Worm (Caenorhabditis elegans) whole organism, young adult: ENCODE measurements around the gene M03A1.8.
A peak's percentile ranks its signal among the peaks of the same experiment; 100 is the strongest.

Source experiments
- B0035.1 ChIP-seq: sonication (generic microtip); optimal IDR thresholded peaks from 2 replicates; lab custom pipeline; 2016; ENCODE audit warnings: missing genetic modification characterization, mild to moderate bottlenecking, missing compliant biosample characterization, missing genotype, missing genetic modification reagents
- D2030.7 ChIP-seq: fragments of 200-800 bp; sonication (Bioruptor generic); IDR thresholded peaks from 2 replicates; pipeline ENCODE4 v1.3.6; 2022; ENCODE audit warnings: missing genetic modification reagents, missing genetic modification characterization, missing compliant biosample characterization
- F10E7.11 ChIP-seq: sonication (generic microtip); optimal IDR thresholded peaks from 2 replicates; lab custom pipeline; 2017; ENCODE audit warnings: mild to moderate bottlenecking, missing genetic modification characterization, moderate library complexity, missing compliant biosample characterization
- F22D6.2 ChIP-seq: sonication (generic microtip); optimal IDR thresholded peaks from 2 replicates; lab custom pipeline; 2016; ENCODE audit warnings: mild to moderate bottlenecking, missing genetic modification characterization, missing compliant biosample characterization
- F37B4.10 ChIP-seq: fragments of 200-800 bp; sonication (Bioruptor generic); IDR thresholded peaks from 2 replicates; pipeline ENCODE4 v1.3.6; 2022; ENCODE audit warnings: missing genetic modification characterization, missing compliant biosample characterization
- F49E8.2 ChIP-seq: sonication (generic microtip); optimal IDR thresholded peaks from 3 replicates; lab custom pipeline; 2017; ENCODE audit warnings: missing genetic modification characterization, mild to moderate bottlenecking, missing compliant biosample characterization, antibody characterized with exemption, moderate library complexity; ENCODE audit not compliant: insufficient read depth
- K12H6.12 ChIP-seq: fragments of 200-800 bp; sonication (Bioruptor generic); optimal IDR thresholded peaks from 2 replicates; lab custom pipeline; 2018; ENCODE audit warnings: mild to moderate bottlenecking, missing genetic modification characterization, missing compliant biosample characterization
- T26A5.8 ChIP-seq: sonication (generic microtip); optimal IDR thresholded peaks from 2 replicates; lab custom pipeline; 2016; ENCODE audit warnings: missing genetic modification characterization, missing compliant biosample characterization
- Y67H2A.10 ChIP-seq: fragments of 200-800 bp; sonication (Bioruptor generic); conservative IDR thresholded peaks from 2 replicates; pipeline ENCODE4 v1.3.6; 2022; ENCODE audit warnings: missing genetic modification reagents, missing genetic modification characterization, missing compliant biosample characterization
- cebp-1 ChIP-seq, 2 experiments: fragments of 200-800 bp in 1 of 2; sonication (Bioruptor generic) in 1 of 2; sonication (generic microtip) in 1 of 2; IDR thresholded peaks in 1 of 2; optimal IDR thresholded peaks in 1 of 2; 2 replicates each; pipeline versions ENCODE4 v1.3.6 to Lab custom; 2017 to 2022; ENCODE audit warnings: missing compliant biosample characterization in 2 of 2, missing genetic modification characterization in 2 of 2, mild to moderate bottlenecking in 1 of 2, missing genetic modification reagents in 1 of 2, moderate library complexity in 1 of 2
- ceh-100 ChIP-seq: fragments of 200-800 bp; sonication (Bioruptor generic); IDR thresholded peaks from 2 replicates; pipeline ENCODE4 v1.3.6; 2022; ENCODE audit warnings: missing genetic modification reagents, missing genetic modification characterization, missing compliant biosample characterization
- dpl-1 ChIP-seq: fragments of 150-350 bp; optimal IDR thresholded peaks from 2 replicates; lab custom pipeline; 2014; ENCODE audit warnings: missing biosample characterization, missing genetic modification reagents, missing genetic modification characterization
- egl-18 ChIP-seq: fragments of 200-800 bp; sonication (Bioruptor generic); IDR thresholded peaks from 2 replicates; pipeline ENCODE4 v1.3.6; 2022; ENCODE audit warnings: missing genetic modification reagents, missing genetic modification characterization, missing compliant biosample characterization
- ekl-4 ChIP-seq: fragments of 200-800 bp; sonication (Bioruptor generic); IDR thresholded peaks from 2 replicates; pipeline ENCODE4 v1.3.6; 2022; ENCODE audit warnings: missing genetic modification reagents, missing genetic modification characterization, missing compliant biosample characterization
- ets-4 ChIP-seq: fragments of 200-800 bp; sonication (Bioruptor generic); optimal IDR thresholded peaks from 2 replicates; lab custom pipeline; 2018; ENCODE audit warnings: mild to moderate bottlenecking, missing genetic modification characterization, missing compliant biosample characterization
- hlh-12 ChIP-seq: sonication (generic microtip); optimal IDR thresholded peaks from 2 replicates; lab custom pipeline; 2016; ENCODE audit warnings: missing genetic modification characterization, missing compliant biosample characterization
- hlh-26 ChIP-seq: fragments of 200-800 bp; sonication (Bioruptor generic); conservative IDR thresholded peaks from 2 replicates; pipeline ENCODE4 v1.3.6; 2022; ENCODE audit warnings: missing genetic modification reagents, missing genetic modification characterization, missing compliant biosample characterization
- hmg-20 ChIP-seq: fragments of 200-800 bp; sonication (Bioruptor generic); IDR thresholded peaks from 2 replicates; pipeline ENCODE4 v1.3.6; 2022; ENCODE audit warnings: missing genetic modification reagents, missing genetic modification characterization, missing compliant biosample characterization
- hrde-1 ChIP-seq: sonication (generic microtip); optimal IDR thresholded peaks from 2 replicates; lab custom pipeline; 2016; ENCODE audit warnings: missing genetic modification characterization, mild to moderate bottlenecking, missing compliant biosample characterization, moderate library complexity, missing genotype, missing genetic modification reagents, borderline replicate concordance
- lin-35 ChIP-seq, 3 experiments: fragments of 150-350 bp in 2 of 3; sonication (generic microtip) in 1 of 3; optimal IDR thresholded peaks; 2 replicates each; lab custom pipeline; 2014 to 2018; ENCODE audit warnings: missing biosample characterization in 3 of 3, missing genetic modification characterization in 3 of 3, missing genetic modification reagents in 3 of 3
- lin-40 ChIP-seq: sonication (generic microtip); optimal IDR thresholded peaks from 2 replicates; lab custom pipeline; 2016; ENCODE audit warnings: missing genetic modification characterization, mild to moderate bottlenecking, missing compliant biosample characterization, missing genotype, missing genetic modification reagents
- lsy-27 ChIP-seq: sonication (generic microtip); optimal IDR thresholded peaks from 2 replicates; lab custom pipeline; 2017; ENCODE audit warnings: missing genetic modification characterization, mild to moderate bottlenecking, missing compliant biosample characterization, antibody characterized with exemption, missing genotype, borderline replicate concordance; ENCODE audit not compliant: insufficient read depth
- madf-10 ChIP-seq: sonication (generic microtip); optimal IDR thresholded peaks from 2 replicates; lab custom pipeline; 2016; ENCODE audit warnings: mild to moderate bottlenecking, missing genetic modification characterization, missing compliant biosample characterization
- madf-8 ChIP-seq: fragments of 200-800 bp; sonication (Bioruptor generic); conservative IDR thresholded peaks from 2 replicates; pipeline ENCODE4 v1.3.6; 2022; ENCODE audit warnings: missing genetic modification reagents, missing genetic modification characterization, missing compliant biosample characterization
- mes-4 ChIP-seq: sonication (generic microtip); optimal IDR thresholded peaks from 2 replicates; lab custom pipeline; 2016; ENCODE audit warnings: missing genotype, missing genetic modification characterization, missing compliant biosample characterization
- nfya-1 ChIP-seq: sonication (generic microtip); optimal IDR thresholded peaks from 2 replicates; lab custom pipeline; 2017; ENCODE audit warnings: antibody characterized with exemption, missing compliant biosample characterization, missing genetic modification characterization, borderline replicate concordance; ENCODE audit not compliant: insufficient read depth
- nfyb-1 ChIP-seq: fragments of 200-800 bp; sonication (Bioruptor generic); IDR thresholded peaks from 2 replicates; pipeline ENCODE4 v1.3.6; 2022; ENCODE audit warnings: missing genetic modification reagents, missing genetic modification characterization, missing compliant biosample characterization
- nhr-27 ChIP-seq: fragments of 200-800 bp; sonication (Bioruptor generic); optimal IDR thresholded peaks from 2 replicates; lab custom pipeline; 2018; ENCODE audit warnings: mild to moderate bottlenecking, missing genetic modification characterization, moderate library complexity, missing compliant biosample characterization
- nhr-80 ChIP-seq: sonication (generic microtip); optimal IDR thresholded peaks from 2 replicates; lab custom pipeline; 2016; ENCODE audit warnings: missing genetic modification characterization, missing compliant biosample characterization
- pbrm-1 ChIP-seq: fragments of 200-800 bp; sonication (Bioruptor generic); IDR thresholded peaks from 2 replicates; pipeline ENCODE4 v1.3.6; 2022; ENCODE audit warnings: missing genetic modification reagents, missing genetic modification characterization, missing compliant biosample characterization
- rcor-1 ChIP-seq: fragments of 200-800 bp; sonication (Bioruptor generic); IDR thresholded peaks from 2 replicates; pipeline ENCODE4 v1.3.6; 2022; ENCODE audit warnings: missing genetic modification reagents, missing genetic modification characterization, missing compliant biosample characterization
- rec-8 ChIP-seq, 2 experiments: sonication (generic microtip); optimal IDR thresholded peaks; 2 replicates each; lab custom pipeline; 2016; ENCODE audit warnings: mild to moderate bottlenecking in 2 of 2, missing genetic modification characterization in 2 of 2, missing genetic modification reagents in 2 of 2, missing genotype in 2 of 2, missing biosample characterization in 1 of 2, missing compliant biosample characterization in 1 of 2, moderate library complexity in 1 of 2
- rpc-1 ChIP-seq, 2 experiments: fragments of 150-350 bp in 1 of 2; sonication (generic microtip) in 1 of 2; optimal IDR thresholded peaks; 2 replicates each; lab custom pipeline; 2014 to 2018; ENCODE audit warnings: missing biosample characterization in 1 of 2, missing genetic modification characterization in 1 of 2, missing genetic modification reagents in 1 of 2, missing genotype in 1 of 2
- tbp1 ChIP-seq: fragments of 200-800 bp; sonication (Bioruptor generic); optimal IDR thresholded peaks from 2 replicates; lab custom pipeline; 2018; ENCODE audit warnings: mild to moderate bottlenecking, missing genetic modification characterization, missing compliant biosample characterization
- unc-62 ChIP-seq: fragments of 150-350 bp; optimal IDR thresholded peaks from 2 replicates; lab custom pipeline; 2014; ENCODE audit warnings: missing biosample characterization, missing genetic modification reagents, missing genetic modification characterization
- zfh-2 ChIP-seq: fragments of 200-800 bp; sonication (Bioruptor generic); conservative IDR thresholded peaks from 2 replicates; pipeline ENCODE4 v1.3.6; 2022; ENCODE audit warnings: missing genetic modification reagents, missing genetic modification characterization, missing compliant biosample characterization
- ztf-18 ChIP-seq: sonication (generic microtip); optimal IDR thresholded peaks from 2 replicates; lab custom pipeline; 2016; ENCODE audit warnings: missing genotype, mild to moderate bottlenecking, missing genetic modification characterization, missing compliant biosample characterization
- ztf-26 ChIP-seq: sonication (generic microtip); optimal IDR thresholded peaks from 2 replicates; lab custom pipeline; 2017; ENCODE audit warnings: missing genetic modification characterization, missing compliant biosample characterization

Gene M03A1.8

DNA sequence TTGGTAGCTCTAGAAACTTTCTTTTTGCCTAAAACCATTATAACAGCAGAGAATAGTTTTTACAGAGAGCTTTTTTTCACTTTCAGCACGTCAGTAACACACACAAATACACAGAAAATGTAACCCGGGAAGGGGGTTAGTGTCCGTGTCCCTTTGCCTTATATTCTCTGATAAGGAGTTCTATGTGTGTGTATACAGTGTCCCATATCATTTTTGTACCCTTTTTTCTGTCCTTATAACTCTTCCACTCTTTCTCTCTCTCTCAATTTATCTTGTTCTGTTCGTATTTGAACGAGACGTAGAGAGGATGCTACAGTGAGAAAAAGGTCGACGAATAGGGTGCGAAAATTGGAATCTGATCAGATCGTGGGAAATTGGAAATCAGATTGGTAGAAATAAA lies 38.7 kb downstream of the M03A1.8 start:
- no peak for TF ChIP-seq hlh-26 (GFP tag; lab: Robert Waterston, UW)
- TF ChIP-seq F10E7.11, result no peak
- TF ChIP-seq rec-8 (tag; optimal IDR thresholded peaks at IDR 0.05; lab: Kevin White, UChicago), result no peak
- TF ChIP-seq F49E8.2 (tag; lab: Kevin White, UChicago), result no peak
- no peak for TF ChIP-seq madf-8
- TF ChIP-seq nfya-1, result no peak
- TF ChIP-seq nhr-27 (tag; lab: Kevin White, UChicago), result no peak
- TF ChIP-seq unc-62 (GFP tag; lab: Kevin White, UChicago), result no peak
- TF ChIP-seq pbrm-1 (GFP tag; lab: Robert Waterston, UW), result no peak
- TF ChIP-seq nhr-80 (tag; lab: Kevin White, UChicago), result peak; percentile 86
- no peak for TF ChIP-seq D2030.7 (GFP tag; lab: Robert Waterston, UW)
- TF ChIP-seq F22D6.2, result no peak
- TF ChIP-seq Y67H2A.10 (GFP tag; lab: Robert Waterston, UW), result no peak
- peak; percentile 69 for TF ChIP-seq ets-4 (GFP tag; lab: Kevin White, UChicago)
- TF ChIP-seq hlh-12 (tag; lab: Kevin White, UChicago), result no peak
- TF ChIP-seq T26A5.8 (tag; lab: Kevin White, UChicago), result no peak
- TF ChIP-seq cebp-1 (GFP tag; IDR thresholded peaks at IDR 0.05; lab: Robert Waterston, UW), result no peak
- TF ChIP-seq cebp-1 (tag; optimal IDR thresholded peaks at IDR 0.05; lab: Kevin White, UChicago), result peak; percentile 34
- no peak for TF ChIP-seq egl-18 (GFP tag; lab: Robert Waterston, UW)
- no peak for TF ChIP-seq rpc-1 (optimal IDR thresholded peaks at IDR 0.05; lab: Kevin White, UChicago)
- TF ChIP-seq rpc-1 (tag; optimal IDR thresholded peaks at IDR 0.05; lab: Kevin White, UChicago), result no peak
- no peak for TF ChIP-seq hrde-1
- TF ChIP-seq lsy-27 (tag; lab: Kevin White, UChicago), result no peak
- TF ChIP-seq nfyb-1 (GFP tag; lab: Robert Waterston, UW), result no peak
- no peak for TF ChIP-seq rcor-1 (GFP tag; lab: Robert Waterston, UW)

DNA sequence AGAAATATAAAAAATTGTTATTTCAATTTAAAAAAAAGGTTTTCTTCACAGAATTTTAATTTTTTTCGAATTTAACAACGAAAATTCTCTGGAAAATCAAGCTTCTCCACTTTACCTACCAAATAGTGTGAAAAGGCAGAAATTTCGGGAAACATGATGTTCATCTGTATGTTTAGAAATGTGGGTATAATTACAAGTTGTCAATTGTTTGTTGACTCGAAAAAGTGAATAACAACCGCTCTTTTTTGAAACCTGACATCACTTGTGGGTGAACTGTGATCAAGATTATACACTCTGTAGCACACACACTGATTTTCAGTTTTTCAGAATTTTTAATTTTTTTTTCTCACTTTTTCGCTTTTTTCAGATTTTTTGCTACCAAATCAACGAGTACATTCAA lies 39.7 kb downstream of the M03A1.8 start:
- TF ChIP-seq dpl-1 (GFP tag; lab: Kevin White, UChicago), result no peak
- TF ChIP-seq hlh-26 (GFP tag; lab: Robert Waterston, UW), result no peak
- no peak for TF ChIP-seq F37B4.10
- no peak for TF ChIP-seq tbp1
- TF ChIP-seq K12H6.12 (tag; lab: Kevin White, UChicago), result no peak
- TF ChIP-seq ztf-18, result no peak
- TF ChIP-seq lin-35 (GFP tag; optimal IDR thresholded peaks at IDR 0.05; lab: Kevin White, UChicago), result no peak
- no peak for TF ChIP-seq lin-40 (tag; lab: Kevin White, UChicago)
- TF ChIP-seq B0035.1, result no peak
- TF ChIP-seq ekl-4 (GFP tag; lab: Robert Waterston, UW), result no peak
- no peak for TF ChIP-seq hmg-20 (GFP tag; lab: Robert Waterston, UW)
- no peak for TF ChIP-seq ceh-100 (GFP tag; lab: Robert Waterston, UW)
- no peak for TF ChIP-seq zfh-2 (GFP tag; lab: Robert Waterston, UW)
- TF ChIP-seq ztf-26 (tag; lab: Kevin White, UChicago), result no peak
- TF ChIP-seq, all 124 proteins: peak for 0

DNA sequence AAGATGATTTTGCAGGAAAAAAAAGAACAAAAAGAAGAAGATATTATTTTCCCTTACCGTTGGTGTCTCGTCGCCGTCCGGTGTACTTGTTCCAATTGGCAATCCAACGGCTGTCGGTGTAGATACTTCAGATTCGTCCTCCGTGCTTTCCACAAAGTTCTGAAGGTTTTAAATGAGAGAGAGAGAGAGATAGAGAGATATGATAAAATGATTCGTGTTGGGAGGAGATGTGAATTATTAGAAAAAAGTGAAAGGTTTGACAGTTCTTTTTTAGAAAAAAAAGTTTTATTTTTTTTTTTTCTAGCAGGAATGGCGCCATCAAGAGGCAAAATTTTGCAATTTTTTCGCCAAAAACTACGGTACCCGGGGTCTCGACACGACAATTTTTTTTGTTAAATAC lies 40.1 kb downstream of the M03A1.8 start:
- TF ChIP-seq lin-40 (tag; lab: Kevin White, UChicago), result peak; percentile 14
- no peak for TF ChIP-seq madf-10 (tag; lab: Kevin White, UChicago)
- TF ChIP-seq ztf-26 (tag; lab: Kevin White, UChicago), result peak; percentile 31
- no peak for TF ChIP-seq mes-4
- TF ChIP-seq, all 124 proteins: peak for 2
